Fruit fly (Drosophila melanogaster) S2 (cell line): ENCODE data around the gene bon.

ENCODE experiments used
- CG8478 ChIP-seq: fragments of >200 bp; optimal IDR thresholded peaks from 2 replicates; lab custom pipeline; 2018
- CTCF ChIP-seq, 2 experiments: fragments of >200 bp; optimal IDR thresholded peaks; 2 replicates each; lab custom pipeline; 2018

DNA sequence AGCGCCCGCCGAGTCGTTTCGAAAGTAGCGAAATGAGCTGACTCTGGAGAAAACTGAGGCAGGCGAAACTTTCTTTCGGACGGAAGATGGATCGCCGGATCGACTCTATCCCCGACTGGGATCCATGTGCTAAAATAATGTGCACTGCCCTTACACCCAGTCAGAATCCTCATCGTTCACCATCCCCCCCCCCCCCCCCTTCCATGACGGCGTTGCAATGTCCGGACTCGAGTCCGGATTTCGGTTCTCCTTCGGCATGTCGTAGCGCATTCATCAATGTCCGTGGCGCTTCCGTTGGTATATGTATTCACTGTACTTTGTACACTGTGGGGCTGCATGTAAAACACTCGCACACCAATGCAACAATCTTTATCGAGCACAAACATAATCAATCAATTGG, 12.1 kb downstream of the bon start:
- TF ChIP-seq CG8478 (no peak), CTCF (optimal IDR thresholded peaks at IDR 0.05; lab: Kevin White, UChicago) (no peak)
